Worm (Caenorhabditis elegans) whole organism, mixed stage, embryonic: Measurements from ENCODE around the gene nhr-18.

Source experiments
- ceh-39 ChIP-seq: fragments of 150-350 bp; optimal IDR thresholded peaks from 2 replicates; lab custom pipeline; 2014; ENCODE audit warnings: missing biosample characterization, missing genetic modification characterization
- ceh-43 ChIP-seq: fragments of 200-800 bp; sonication (Bioruptor generic); optimal IDR thresholded peaks from 2 replicates; lab custom pipeline; 2018; ENCODE audit warnings: mild to moderate bottlenecking, missing genetic modification characterization, moderate library complexity, missing compliant biosample characterization
- ceh-83 ChIP-seq: fragments of 200-800 bp; sonication (Bioruptor generic); optimal IDR thresholded peaks from 2 replicates; lab custom pipeline; 2018; ENCODE audit warnings: mild to moderate bottlenecking, missing genetic modification characterization, missing compliant biosample characterization
- ces-1 ChIP-seq: fragments of 150-350 bp; optimal IDR thresholded peaks from 2 replicates; lab custom pipeline; 2014; ENCODE audit warnings: missing biosample characterization, missing genetic modification reagents, missing genetic modification characterization
- elt-1 ChIP-seq: sonication (generic microtip); optimal IDR thresholded peaks from 2 replicates; lab custom pipeline; 2017; ENCODE audit warnings: missing genetic modification characterization, mild to moderate bottlenecking, missing compliant biosample characterization, antibody characterized with exemption, moderate library complexity, borderline replicate concordance; ENCODE audit not compliant: insufficient read depth
- elt-3 ChIP-seq: fragments of 150-350 bp; optimal IDR thresholded peaks from 2 replicates; lab custom pipeline; 2014; ENCODE audit warnings: missing biosample characterization, missing genetic modification characterization
- flh-1 ChIP-seq: fragments of 200-800 bp; sonication (Bioruptor generic); optimal IDR thresholded peaks from 2 replicates; lab custom pipeline; 2018; ENCODE audit warnings: mild to moderate bottlenecking, missing genetic modification characterization, moderate library complexity, missing compliant biosample characterization
- ham-2 ChIP-seq: fragments of 200-800 bp; sonication (Bioruptor generic); optimal IDR thresholded peaks from 2 replicates; lab custom pipeline; 2018; ENCODE audit warnings: mild to moderate bottlenecking, missing genetic modification characterization, missing compliant biosample characterization
- hlh-1 ChIP-seq: fragments of 150-350 bp; optimal IDR thresholded peaks from 2 replicates; lab custom pipeline; 2014; ENCODE audit warnings: missing biosample characterization, missing genetic modification reagents, missing genetic modification characterization
- lin-13 ChIP-seq: fragments of 150-350 bp; optimal IDR thresholded peaks from 2 replicates; lab custom pipeline; 2014; ENCODE audit warnings: missing biosample characterization, missing genetic modification characterization
- lin-32 ChIP-seq: fragments of 200-800 bp; sonication (Bioruptor generic); optimal IDR thresholded peaks from 2 replicates; lab custom pipeline; 2018; ENCODE audit warnings: mild to moderate bottlenecking, missing genetic modification characterization, missing compliant biosample characterization
- lsy-2 ChIP-seq: fragments of 150-350 bp; optimal IDR thresholded peaks from 2 replicates; lab custom pipeline; 2014; ENCODE audit warnings: missing biosample characterization, missing genetic modification characterization
- mls-2 ChIP-seq: sonication (generic microtip); optimal IDR thresholded peaks from 2 replicates; lab custom pipeline; 2016; ENCODE audit warnings: mild to moderate bottlenecking, missing genetic modification characterization, moderate library complexity, missing compliant biosample characterization
- nhr-2 ChIP-seq: fragments of 150-350 bp; optimal IDR thresholded peaks from 2 replicates; lab custom pipeline; 2014; ENCODE audit warnings: missing biosample characterization, missing genetic modification characterization
- nhr-76 ChIP-seq: sonication (generic microtip); optimal IDR thresholded peaks from 2 replicates; lab custom pipeline; 2017; ENCODE audit warnings: missing biosample characterization, missing genetic modification characterization
- pha-4 ChIP-seq: fragments of 150-350 bp; optimal IDR thresholded peaks from 2 replicates; lab custom pipeline; 2018; ENCODE audit warnings: missing biosample characterization, missing genetic modification reagents, missing genetic modification characterization
- snpc-4 ChIP-seq: fragments of 150-350 bp; optimal IDR thresholded peaks from 2 replicates; lab custom pipeline; 2014; ENCODE audit warnings: missing biosample characterization, missing genetic modification characterization
- unc-39 ChIP-seq: fragments of 150-350 bp; optimal IDR thresholded peaks from 2 replicates; lab custom pipeline; 2014; ENCODE audit warnings: missing biosample characterization, missing genetic modification characterization
- unc-62 ChIP-seq: fragments of 150-350 bp; optimal IDR thresholded peaks from 2 replicates; lab custom pipeline; 2014; ENCODE audit warnings: missing biosample characterization, missing genetic modification reagents, missing genetic modification characterization
- zip-8 ChIP-seq: fragments of 150-350 bp; optimal IDR thresholded peaks from 2 replicates; lab custom pipeline; 2014; ENCODE audit warnings: missing biosample characterization, missing genetic modification characterization
- ztf-11 ChIP-seq: fragments of 150-350 bp; optimal IDR thresholded peaks from 2 replicates; lab custom pipeline; 2014; ENCODE audit warnings: missing biosample characterization, missing genetic modification characterization

nhr-18 gene

ce11 chrV:2278052-2278451, 51.0 kb downstream of the nhr-18 start, which contains the start of gene nhr-59:
nhr-59 (minus strand) TSS chrV:2278265.
- TF ChIP-seq ces-1 (GFP tag; lab: Kevin White, UChicago) (peak; percentile 19), unc-62 (no peak), mls-2 (tag; lab: Kevin White, UChicago) (no peak), lin-32 (GFP tag; lab: Kevin White, UChicago) (no peak), ceh-83 (GFP tag; lab: Kevin White, UChicago) (no peak), ceh-43 (GFP tag; lab: Kevin White, UChicago) (no peak)

- no peak for TF ChIP-seq ceh-39 (tag; lab: Kevin White, UChicago)
- TF ChIP-seq pha-4 (tag; lab: Kevin White, UChicago): peak; percentile 41
- no peak for TF ChIP-seq elt-1 (tag; lab: Kevin White, UChicago)
- no peak for TF ChIP-seq elt-3 (tag; lab: Kevin White, UChicago)
- no peak for TF ChIP-seq nhr-2 (tag; lab: Kevin White, UChicago)
- TF ChIP-seq nhr-76 (tag; lab: Kevin White, UChicago): no peak
- no peak for TF ChIP-seq ceh-43 (GFP tag; lab: Kevin White, UChicago)
- TF ChIP-seq unc-62: no peak
- TF ChIP-seq flh-1 (GFP tag; lab: Kevin White, UChicago): no peak
- no peak for TF ChIP-seq lsy-2 (tag; lab: Kevin White, UChicago)
- peak; percentile 6 for TF ChIP-seq mls-2 (tag; lab: Kevin White, UChicago)
- TF ChIP-seq lin-13 (tag; lab: Kevin White, UChicago): no peak
- TF ChIP-seq ztf-11 (tag; lab: Kevin White, UChicago): no peak
- TF ChIP-seq ces-1 (GFP tag; lab: Kevin White, UChicago): peak; percentile 50
- no peak for TF ChIP-seq hlh-1
- TF ChIP-seq snpc-4: no peak
- no peak for TF ChIP-seq ham-2 (GFP tag; lab: Kevin White, UChicago)
- no peak for TF ChIP-seq ceh-83 (GFP tag; lab: Kevin White, UChicago)
- TF ChIP-seq unc-39 (tag; lab: Kevin White, UChicago): no peak
- no peak for TF ChIP-seq zip-8 (tag; lab: Kevin White, UChicago)
Observed at ce11 chrV:2278543-2278942, 51.5 kb downstream of the nhr-18 start, which contains the start of gene fbxa-137. fbxa-137 (plus strand) TSS chrV:2278816.
